Fruit fly (Drosophila melanogaster): ENCODE measurements around the gene CG31789.

CG31789 gene

dm6 chr2L:18617003-18617402, 11.3 kb downstream of the CG31789 start, which contains the start of gene MESR3 (continued):
- TF ChIP-seq CG6272 (GFP tag; IDR thresholded peaks at IDR 0.05) (peak; percentile 23; the same call in 1 of the 2 replicates), CG6765 (GFP tag; optimal IDR thresholded peaks at IDR 0.05) (peak; percentile 86), klu (GFP tag; IDR thresholded peaks at IDR 0.05) (no peak), CG31388 (GFP tag; optimal IDR thresholded peaks at IDR 0.05) (no peak), CG11093 (GFP tag; IDR thresholded peaks at IDR 0.05) (no peak), chinmo (GFP tag; IDR thresholded peaks at IDR 0.05; ENCODE audit: partially characterized antibody) (peak; percentile 80; the same call in 2 of the 4 replicates), Rx (GFP tag; IDR thresholded peaks at IDR 0.05) (no peak; the same call in 1 of the 2 replicates), Sry-β (GFP tag; optimal IDR thresholded peaks at IDR 0.05) (no peak), GATAe (GFP tag; conservative IDR thresholded peaks at IDR 0.05) (no peak), CG2202 (tag; optimal IDR thresholded peaks at IDR 0.05) (no peak), Hmx (GFP tag; optimal IDR thresholded peaks at IDR 0.05) (no peak), slp2 (GFP tag; optimal IDR thresholded peaks at IDR 0.05) (no peak), nerfin-2 (GFP tag; IDR thresholded peaks at IDR 0.05; ENCODE audit: partially characterized antibody) (no peak), kay (GFP tag; optimal IDR thresholded peaks at IDR 0.05) (peak; percentile 25), D19A (tag; optimal IDR thresholded peaks at IDR 0.05) (peak; percentile 80), CG17612 (GFP tag; IDR thresholded peaks at IDR 0.05) (peak; percentile 47; the same call in 1 of the 2 replicates), Xrp1 (GFP tag; IDR thresholded peaks at IDR 0.05) (peak; percentile 90), dimm (GFP tag; IDR thresholded peaks at IDR 0.05) (no peak), fd102C (GFP tag; optimal IDR thresholded peaks at IDR 0.05) (no peak), CG15696 (tag; optimal IDR thresholded peaks at IDR 0.05) (peak; percentile 62), hb (GFP tag; IDR thresholded peaks at IDR 0.05; ENCODE audit: partially characterized antibody) (no peak), Sox100B (GFP tag; optimal IDR thresholded peaks at IDR 0.05) (no peak), CG3995 (GFP tag; optimal IDR thresholded peaks at IDR 0.05) (peak; percentile 38), Aef1 (GFP tag; IDR thresholded peaks at IDR 0.05) (peak; percentile 63), ara (GFP tag; IDR thresholded peaks at IDR 0.05) (peak; percentile 58; the same call in 1 of the 2 replicates), CG10462 (GFP tag; optimal IDR thresholded peaks at IDR 0.05) (peak; percentile 27), CG3281 (GFP tag; optimal IDR thresholded peaks at IDR 0.05) (peak; percentile 71), Nf-YB (GFP tag; optimal IDR thresholded peaks at IDR 0.05) (peak; percentile 45), Hr78 (GFP tag; optimal IDR thresholded peaks at IDR 0.05) (peak in 1 of 2 experiments; percentile 40), CG10959 (GFP tag; IDR thresholded peaks at IDR 0.05) (0 out of 2 replicates have a peak, but pooled peaks have one; percentile 6), nerfin-1 (tag; optimal IDR thresholded peaks at IDR 0.05) (peak; percentile 66), CG14860 (GFP tag; IDR thresholded peaks at IDR 0.05; ENCODE audit: partially characterized antibody) (no peak), CrebB (tag; optimal IDR thresholded peaks at IDR 0.05) (no peak), crp (GFP tag; optimal IDR thresholded peaks at IDR 0.05) (no peak), bowl (GFP tag; IDR thresholded peaks at IDR 0.05) (no peak), MESR4 (GFP tag; optimal IDR thresholded peaks at IDR 0.05) (peak; percentile 9), Neu2 (GFP tag; optimal IDR thresholded peaks at IDR 0.05; ENCODE audit: borderline replicate concordance) (no peak), CG34376 (GFP tag; optimal IDR thresholded peaks at IDR 0.05) (peak; percentile 74), HmgD (GFP tag; optimal IDR thresholded peaks at IDR 0.05) (no peak), CG15073 (GFP tag; optimal IDR thresholded peaks at IDR 0.05) (no peak), CG3726 (GFP tag; IDR thresholded peaks at IDR 0.05) (peak; percentile 66; the same call in 1 of the 3 replicates), vnd (GFP tag; IDR thresholded peaks at IDR 0.05; ENCODE audit: partially characterized antibody) (no peak), CG3838 (GFP tag; optimal IDR thresholded peaks at IDR 0.05) (no peak), slbo (GFP tag; IDR thresholded peaks at IDR 0.05) (peak; percentile 69), phol (tag; optimal IDR thresholded peaks at IDR 0.05) (peak; percentile 74), wor (GFP tag; IDR thresholded peaks at IDR 0.05) (no peak), Hr39 (optimal IDR thresholded peaks at IDR 0.05) (no peak), CG17568 (GFP tag; optimal IDR thresholded peaks at IDR 0.05) (peak; percentile 36), bbx (GFP tag; IDR thresholded peaks at IDR 0.05; ENCODE audit: partially characterized antibody) (peak; percentile 53; the same call in 1 of the 2 replicates), gem (tag; optimal IDR thresholded peaks at IDR 0.05) (no peak)
